Worm (Caenorhabditis elegans) whole organism, L3 larva: ENCODE measurements around the gene grl-26.
A peak's percentile ranks its signal among the peaks of the same experiment; 100 is the strongest.

Experiments used
- R02D3.7 ChIP-seq: fragments of 150-350 bp; optimal IDR thresholded peaks from 2 replicates; lab custom pipeline; 2014; ENCODE audit warnings: missing biosample characterization, missing genetic modification characterization
- ama-1 ChIP-seq: fragments of 150-350 bp; optimal IDR thresholded peaks from 2 replicates; lab custom pipeline; 2018
- ceh-16 ChIP-seq: sonication (generic microtip); optimal IDR thresholded peaks from 2 replicates; lab custom pipeline; 2017; ENCODE audit warnings: missing biosample characterization, missing genetic modification characterization
- ceh-28 ChIP-seq: fragments of 150-350 bp; optimal IDR thresholded peaks from 2 replicates; lab custom pipeline; 2014; ENCODE audit warnings: missing biosample characterization, missing genetic modification reagents, missing genetic modification characterization
- ceh-9 ChIP-seq: sonication (generic microtip); optimal IDR thresholded peaks from 2 replicates; lab custom pipeline; 2018; ENCODE audit warnings: missing biosample characterization, missing genetic modification characterization
- daf-12 ChIP-seq: fragments of 150-350 bp; optimal IDR thresholded peaks from 2 replicates; lab custom pipeline; 2014; ENCODE audit warnings: missing biosample characterization, missing genetic modification reagents, missing genetic modification characterization
- egl-27 ChIP-seq: sonication (generic microtip); optimal IDR thresholded peaks from 4 replicates; lab custom pipeline; 2017; ENCODE audit warnings: missing biosample characterization, missing genetic modification reagents, missing genetic modification characterization
- egl-5 ChIP-seq: fragments of 150-350 bp; optimal IDR thresholded peaks from 2 replicates; lab custom pipeline; 2017; ENCODE audit warnings: missing biosample characterization, missing genetic modification reagents, missing genetic modification characterization, inconsistent platforms
- elt-2 ChIP-seq: sonication (generic microtip); optimal IDR thresholded peaks from 2 replicates; lab custom pipeline; 2016; ENCODE audit warnings: missing genetic modification reagents, mild to moderate bottlenecking, missing genetic modification characterization, missing compliant biosample characterization
- elt-3 ChIP-seq, 3 experiments: fragments of 150-350 bp in 1 of 3; sonication (generic microtip) in 2 of 3; optimal IDR thresholded peaks; 2 replicates in 2 of 3; 4 replicates in 1 of 3; lab custom pipeline; 2014 to 2017; ENCODE audit warnings: missing biosample characterization in 3 of 3, missing genetic modification characterization in 3 of 3
- eor-1 ChIP-seq, 2 experiments: fragments of 150-350 bp; optimal IDR thresholded peaks; 2 replicates each; lab custom pipeline; 2014 to 2018; ENCODE audit warnings: missing biosample characterization in 2 of 2, missing genetic modification characterization in 2 of 2
- fkh-10 ChIP-seq: sonication (generic microtip); optimal IDR thresholded peaks from 2 replicates; lab custom pipeline; 2017; ENCODE audit warnings: missing biosample characterization, missing genetic modification reagents, missing genetic modification characterization
- fos-1 ChIP-seq: fragments of 150-350 bp; optimal IDR thresholded peaks from 2 replicates; lab custom pipeline; 2014; ENCODE audit warnings: missing biosample characterization, missing genetic modification characterization
- hmg-11 ChIP-seq: sonication (generic microtip); optimal IDR thresholded peaks from 2 replicates; lab custom pipeline; 2016; ENCODE audit warnings: missing genetic modification characterization, missing compliant biosample characterization
- jun-1 ChIP-seq: fragments of 150-350 bp; optimal IDR thresholded peaks from 2 replicates; lab custom pipeline; 2014; ENCODE audit warnings: missing biosample characterization, missing genetic modification reagents, missing genetic modification characterization
- lsy-12 ChIP-seq: sonication (generic microtip); optimal IDR thresholded peaks from 2 replicates; lab custom pipeline; 2016; ENCODE audit warnings: mild to moderate bottlenecking, missing genetic modification characterization, missing compliant biosample characterization
- mml-1 ChIP-seq: fragments of 150-350 bp; sonication (generic microtip); optimal IDR thresholded peaks from 3 replicates; lab custom pipeline; 2014; ENCODE audit warnings: missing biosample characterization, missing genetic modification characterization
- nfya-1 ChIP-seq: sonication (generic microtip); optimal IDR thresholded peaks from 2 replicates; lab custom pipeline; 2017; ENCODE audit warnings: missing genetic modification characterization, mild to moderate bottlenecking, missing compliant biosample characterization, antibody characterized with exemption, moderate library complexity; ENCODE audit not compliant: insufficient read depth
- nhr-11 ChIP-seq: fragments of 150-350 bp; optimal IDR thresholded peaks from 2 replicates; lab custom pipeline; 2014; ENCODE audit warnings: missing biosample characterization, missing genetic modification characterization
- nhr-23 ChIP-seq: fragments of 150-350 bp; optimal IDR thresholded peaks from 2 replicates; lab custom pipeline; 2014; ENCODE audit warnings: missing biosample characterization, missing genetic modification reagents, missing genetic modification characterization
- nhr-237 ChIP-seq: fragments of 150-350 bp; optimal IDR thresholded peaks from 2 replicates; lab custom pipeline; 2014; ENCODE audit warnings: missing biosample characterization, missing genetic modification characterization
- nhr-25 ChIP-seq: sonication (generic microtip); optimal IDR thresholded peaks from 2 replicates; lab custom pipeline; 2017; ENCODE audit warnings: missing biosample characterization, missing genetic modification characterization
- nhr-43 ChIP-seq: sonication (generic microtip); optimal IDR thresholded peaks from 2 replicates; lab custom pipeline; 2016; ENCODE audit warnings: mild to moderate bottlenecking, missing genetic modification characterization, missing compliant biosample characterization; ENCODE audit not compliant: poor library complexity, severe bottlenecking
- nhr-67 ChIP-seq: fragments of 150-350 bp; optimal IDR thresholded peaks from 2 replicates; lab custom pipeline; 2014; ENCODE audit warnings: missing biosample characterization, missing genetic modification characterization
- nhr-76 ChIP-seq: fragments of 150-350 bp; sonication (generic microtip); optimal IDR thresholded peaks from 5 replicates; lab custom pipeline; 2014; ENCODE audit warnings: missing biosample characterization, missing genetic modification characterization
- pha-4 ChIP-seq: fragments of 150-350 bp; optimal IDR thresholded peaks from 2 replicates; lab custom pipeline; 2014; ENCODE audit warnings: missing biosample characterization, missing genetic modification reagents, missing genetic modification characterization
- pqm-1 ChIP-seq: fragments of 150-350 bp; optimal IDR thresholded peaks from 2 replicates; lab custom pipeline; 2017; ENCODE audit warnings: missing biosample characterization, missing genetic modification characterization, inconsistent platforms
- skn-1 ChIP-seq: fragments of 150-350 bp; optimal IDR thresholded peaks from 2 replicates; lab custom pipeline; 2014; ENCODE audit warnings: missing biosample characterization, missing genetic modification characterization
- snpc-4 ChIP-seq: fragments of 150-350 bp; optimal IDR thresholded peaks from 2 replicates; lab custom pipeline; 2014; ENCODE audit warnings: missing biosample characterization, missing genetic modification characterization
- tbx-2 ChIP-seq: sonication (generic microtip); optimal IDR thresholded peaks from 2 replicates; lab custom pipeline; 2016; ENCODE audit warnings: mild to moderate bottlenecking, missing genetic modification characterization, missing compliant biosample characterization
- unc-39 ChIP-seq: sonication (generic microtip); optimal IDR thresholded peaks from 4 replicates; lab custom pipeline; 2017; ENCODE audit warnings: missing biosample characterization, missing genetic modification characterization
- unc-62 ChIP-seq: fragments of 150-350 bp; sonication (generic microtip); optimal IDR thresholded peaks from 4 replicates; lab custom pipeline; 2014; ENCODE audit warnings: missing biosample characterization, missing genetic modification reagents, missing genetic modification characterization
- zag-1 ChIP-seq: fragments of 150-350 bp; optimal IDR thresholded peaks from 2 replicates; lab custom pipeline; 2014; ENCODE audit warnings: missing biosample characterization, missing genetic modification characterization
- ztf-11 ChIP-seq: fragments of 150-350 bp; optimal IDR thresholded peaks from 2 replicates; lab custom pipeline; 2014; ENCODE audit warnings: missing biosample characterization, missing genetic modification characterization
- ztf-4 ChIP-seq: fragments of 150-350 bp; optimal IDR thresholded peaks from 2 replicates; lab custom pipeline; 2014; ENCODE audit warnings: missing biosample characterization, missing genetic modification characterization

grl-26 gene

ce11 chrIV:306572-306971 lies 16.0 kb downstream of the grl-26 start (continued):
- TF ChIP-seq nfya-1 (peak; percentile 44), nhr-25 (tag; lab: Kevin White, UChicago) (no peak), hmg-11 (tag; lab: Kevin White, UChicago) (peak; percentile 42)

- no peak for TF ChIP-seq tbx-2 (tag; lab: Kevin White, UChicago)
- peak; percentile 18 for TF ChIP-seq pha-4
- TF ChIP-seq fkh-10: no peak
- no peak for TF ChIP-seq ceh-28 (tag; lab: Kevin White, UChicago)
- TF ChIP-seq eor-1 (tag; optimal IDR thresholded peaks at IDR 0.05; lab: Kevin White, UChicago): no peak
- no peak for TF ChIP-seq fos-1
- TF ChIP-seq snpc-4 (tag; lab: Kevin White, UChicago): no peak
- TF ChIP-seq elt-2 (tag; lab: Kevin White, UChicago): peak; percentile 59
- no peak for TF ChIP-seq nfya-1
- no peak for TF ChIP-seq daf-12 (tag; lab: Kevin White, UChicago)
- TF ChIP-seq pqm-1 (tag; lab: Kevin White, UChicago): peak; percentile 86
- no peak for TF ChIP-seq zag-1 (tag; lab: Kevin White, UChicago)
- no peak for TF ChIP-seq nhr-11
- TF ChIP-seq nhr-76 (tag; lab: Kevin White, UChicago): no peak
- no peak for TF ChIP-seq nhr-237 (tag; lab: Kevin White, UChicago)
- no peak for TF ChIP-seq unc-62 (GFP tag; lab: Kevin White, UChicago)
- no peak for TF ChIP-seq ceh-9 (tag; lab: Kevin White, UChicago)
- TF ChIP-seq ztf-4: no peak
- TF ChIP-seq R02D3.7: no peak
- TF ChIP-seq nhr-23 (tag; lab: Kevin White, UChicago): no peak
- TF ChIP-seq hmg-11 (tag; lab: Kevin White, UChicago): no peak
- TF ChIP-seq lsy-12 (tag; lab: Kevin White, UChicago): no peak
- TF ChIP-seq, all 47 proteins: peak for 3
Measured at ce11 chrIV:305101-305500, 17.5 kb downstream of the grl-26 start.

DNA sequence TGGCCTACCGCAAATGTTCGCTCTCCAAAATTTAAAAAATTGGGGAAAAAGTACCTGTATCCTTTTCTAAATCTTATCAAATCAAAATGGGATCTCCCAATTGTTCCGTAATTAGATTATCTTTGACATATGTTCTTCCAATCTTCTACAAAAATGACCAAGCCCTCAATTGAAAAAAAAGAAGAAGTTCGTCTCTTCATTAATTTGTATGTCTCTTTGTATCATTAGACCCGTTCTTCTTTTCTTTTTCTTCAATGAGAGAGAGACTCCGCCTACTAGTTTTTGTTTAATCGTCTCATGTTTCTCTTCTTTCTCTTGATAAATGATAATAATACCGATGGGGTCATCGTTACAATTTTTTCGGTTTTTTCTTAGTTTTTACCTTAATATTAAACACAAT lies 19.4 kb downstream of the grl-26 start:
- TF ChIP-seq nhr-23 (tag; lab: Kevin White, UChicago) (peak; percentile 27), nhr-43 (peak; percentile 25), R02D3.7 (no peak), egl-27 (tag; lab: Kevin White, UChicago) (no peak), skn-1 (tag; lab: Kevin White, UChicago) (no peak)
- TF ChIP-seq, all 47 proteins: peak for 2

- TF ChIP-seq elt-3 (tag; optimal IDR thresholded peaks at IDR 0.05; lab: Kevin White, UChicago) (peak in 2 of 3 experiments; percentile 5 to 12), mml-1 (tag; lab: Kevin White, UChicago) (no peak), nhr-237 (tag; lab: Kevin White, UChicago) (no peak), nhr-25 (tag; lab: Kevin White, UChicago) (peak; percentile 6), nhr-76 (tag; lab: Kevin White, UChicago) (no peak), nhr-43 (peak; percentile 44), nhr-23 (tag; lab: Kevin White, UChicago) (peak; percentile 21), unc-39 (tag; lab: Kevin White, UChicago) (no peak), nfya-1 (no peak), pha-4 (no peak), hmg-11 (tag; lab: Kevin White, UChicago) (no peak)
Measured at ce11 chrIV:302743-303142, 19.9 kb downstream of the grl-26 start.

DNA sequence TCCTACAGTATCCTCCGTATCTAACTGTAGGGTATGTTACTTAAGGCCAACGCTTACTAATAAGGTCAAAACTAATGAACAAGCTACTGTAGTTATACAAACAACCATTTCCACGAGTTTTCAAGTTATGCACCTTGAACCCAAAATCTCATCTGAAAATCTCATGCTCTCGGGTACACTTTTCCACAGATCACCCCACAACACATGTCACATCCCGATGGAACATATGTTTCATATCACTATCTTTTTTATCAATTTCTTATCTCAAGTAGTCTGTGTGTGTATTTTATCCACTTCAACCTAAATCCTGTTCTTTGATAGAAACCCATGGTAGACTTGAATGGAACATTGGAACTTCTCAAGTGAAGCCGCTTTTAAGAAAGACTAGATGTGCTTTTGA lies 22.3 kb downstream of the grl-26 start:
- TF ChIP-seq ceh-16 (tag; lab: Kevin White, UChicago) (no peak), egl-5 (no peak), jun-1 (tag; lab: Kevin White, UChicago) (no peak), nhr-67 (no peak), ztf-11 (no peak), ama-1 (lab: Kevin White, UChicago) (no peak)
